Fruit fly (Drosophila melanogaster) whole organism, adult: ENCODE measurements around the gene CG13894.
A peak's percentile ranks its signal among the peaks of the same experiment; 100 is the strongest.

Experiments used
- CG14711 ChIP-seq: fragments of 200-800 bp; sonication (Bioruptor generic); optimal IDR thresholded peaks from 2 replicates; lab custom pipeline; 2018; ENCODE audit warnings: missing biosample characterization, mild to moderate bottlenecking, missing genetic modification characterization, moderate library complexity
- CG5204 ChIP-seq: fragments of 200-800 bp; sonication (Bioruptor generic); optimal IDR thresholded peaks from 2 replicates; lab custom pipeline; 2016; ENCODE audit warnings: missing biosample characterization, missing genetic modification characterization
- CG7045 ChIP-seq: fragments of 200-800 bp; sonication (Bioruptor generic); optimal IDR thresholded peaks from 2 replicates; lab custom pipeline; 2017; ENCODE audit warnings: missing biosample characterization, mild to moderate bottlenecking, missing genetic modification characterization
- Crg-1 ChIP-seq: fragments of 200-800 bp; sonication (Bioruptor generic); optimal IDR thresholded peaks from 2 replicates; lab custom pipeline; 2016; ENCODE audit warnings: missing biosample characterization, missing genetic modification characterization
- Hr96 ChIP-seq: fragments of 200-800 bp; sonication (Bioruptor generic); optimal IDR thresholded peaks from 2 replicates; lab custom pipeline; 2016; ENCODE audit warnings: missing biosample characterization, missing genetic modification characterization
- bab1 ChIP-seq: fragments of 200-800 bp; sonication (Bioruptor generic); optimal IDR thresholded peaks from 3 replicates; lab custom pipeline; 2019; ENCODE audit warnings: missing biosample characterization, mild to moderate bottlenecking, missing genetic modification characterization, moderate library complexity
- kay ChIP-seq: fragments of 200-800 bp; sonication (Bioruptor generic); peaks from one replicate; lab custom pipeline; 2016; ENCODE audit warnings: missing biosample characterization, missing genetic modification characterization, borderline replicate concordance
- pad ChIP-seq: fragments of 200-800 bp; sonication (Bioruptor generic); optimal IDR thresholded peaks from 3 replicates; lab custom pipeline; 2017; ENCODE audit warnings: missing biosample characterization, missing genetic modification characterization, mild to moderate bottlenecking, moderate library complexity, missing genetic modification reagents

dm6 chr3L:731469-731868 lies 32.5 kb upstream of the CG13894 start:
- TF ChIP-seq CG5204 (GFP tag; lab: Kevin White, UChicago), result no peak
- no peak for TF ChIP-seq pad (GFP tag; lab: Kevin White, UChicago)
- TF ChIP-seq CG7045, result no peak
- peak; percentile 20 for TF ChIP-seq kay (GFP tag; lab: Kevin White, UChicago)
- TF ChIP-seq Crg-1 (GFP tag; lab: Kevin White, UChicago), result no peak
- TF ChIP-seq CG14711 (tag; lab: Kevin White, UChicago), result no peak
- no peak for TF ChIP-seq Hr96 (GFP tag; lab: Kevin White, UChicago)
- no peak for TF ChIP-seq bab1 (GFP tag; lab: Kevin White, UChicago)
